Worm (Caenorhabditis elegans): Measurements from ENCODE around the gene srab-10.

DNA sequence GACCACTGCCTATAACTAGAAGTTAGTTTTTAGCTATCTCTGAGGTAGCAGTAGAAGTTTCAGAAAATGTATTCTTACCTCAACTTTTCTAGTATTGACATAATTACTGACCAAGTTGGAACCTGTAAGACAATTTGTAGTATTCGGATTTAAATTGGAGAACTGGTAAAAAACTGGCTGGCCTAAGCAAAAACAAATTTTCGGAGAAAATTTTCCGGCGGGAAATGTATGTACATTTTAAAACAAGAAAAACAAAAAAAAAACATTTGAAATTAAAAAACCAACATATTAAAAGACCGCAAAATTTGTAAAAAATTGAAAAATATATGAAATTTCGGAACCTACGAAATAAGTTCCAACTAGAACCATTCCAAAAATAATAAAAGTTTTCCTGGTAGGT lies 2.5 kb upstream of the srab-10 start, which contains the start of gene srab-11:
- TF ChIP-seq lin-32 (GFP tag; optimal IDR thresholded peaks at IDR 0.05) (no peak), unc-62 (GFP tag; optimal IDR thresholded peaks at IDR 0.05) (no peak), elt-3 (tag; optimal IDR thresholded peaks at IDR 0.05) (no peak), lsy-2 (tag; optimal IDR thresholded peaks at IDR 0.05) (no peak), ces-1 (GFP tag; optimal IDR thresholded peaks at IDR 0.05) (no peak)
